ENCODE assay signal across 1 fruit fly cellular context in the genomic region with DNA sequence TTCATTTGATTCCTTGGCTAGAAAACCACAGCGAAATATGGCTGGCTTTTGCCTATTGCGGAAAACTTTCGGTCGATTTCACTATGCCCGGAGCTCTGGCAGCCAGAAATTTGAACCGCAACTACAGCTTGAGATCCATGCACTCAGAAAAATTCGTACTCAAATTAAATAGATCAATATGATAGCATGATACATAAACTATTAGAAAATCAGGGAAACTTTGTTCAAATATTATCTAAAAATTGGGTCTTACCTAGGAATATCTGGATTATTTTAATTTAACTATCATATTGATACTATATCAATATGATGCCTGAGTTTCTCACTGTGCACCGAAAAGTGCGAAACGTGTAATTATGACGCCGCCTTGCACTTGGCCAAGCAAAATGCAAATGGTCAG.
TF ChIP-seq lines count a peak whose summit lies in the region.

No protein-coding gene starts in this region.

TF ChIP-seq in whole organism, prepupa, 60 proteins besides CTCF, POLR2A, EP300 and RAD21 (continued from another document):
- TF ChIP-seq CG10631 (GFP tag; optimal IDR thresholded peaks at IDR 0.05; lab: Kevin White, UChicago) (no peak), fd59A (GFP tag; optimal IDR thresholded peaks at IDR 0.05; lab: Kevin White, UChicago) (no peak), salr (GFP tag; optimal IDR thresholded peaks at IDR 0.05; lab: Kevin White, UChicago) (no peak), Met (GFP tag; optimal IDR thresholded peaks at IDR 0.05; lab: Kevin White, UChicago) (peak; percentile 32), CG6854 (GFP tag; optimal IDR thresholded peaks at IDR 0.05; lab: Kevin White, UChicago) (no peak), CG32006 (GFP tag; optimal IDR thresholded peaks at IDR 0.05; lab: Kevin White, UChicago) (peak; percentile 18), achi (GFP tag; optimal IDR thresholded peaks at IDR 0.05; lab: Kevin White, UChicago) (no peak), CG6163 (GFP tag; IDR thresholded peaks at IDR 0.05; lab: Robert Waterston, UW) (no peak), Ets96B (tag; optimal IDR thresholded peaks at IDR 0.05; lab: Kevin White, UChicago) (no peak), Hr4 (GFP tag; optimal IDR thresholded peaks at IDR 0.05; lab: Kevin White, UChicago) (no peak), CG8632 (GFP tag; optimal IDR thresholded peaks at IDR 0.05; lab: Kevin White, UChicago) (no peak), Eip78C (GFP tag; lab: Kevin White, UChicago) (peak; percentile 51), fkh (GFP tag; optimal IDR thresholded peaks at IDR 0.05; lab: Kevin White, UChicago) (no peak), esn (GFP tag; optimal IDR thresholded peaks at IDR 0.05; lab: Kevin White, UChicago) (peak; percentile 28), Sox14 (GFP tag; optimal IDR thresholded peaks at IDR 0.05; lab: Kevin White, UChicago) (no peak)
